Worm (Caenorhabditis elegans): Measurements from ENCODE around the gene ZK792.12.

ZK792.12 gene

DNA sequence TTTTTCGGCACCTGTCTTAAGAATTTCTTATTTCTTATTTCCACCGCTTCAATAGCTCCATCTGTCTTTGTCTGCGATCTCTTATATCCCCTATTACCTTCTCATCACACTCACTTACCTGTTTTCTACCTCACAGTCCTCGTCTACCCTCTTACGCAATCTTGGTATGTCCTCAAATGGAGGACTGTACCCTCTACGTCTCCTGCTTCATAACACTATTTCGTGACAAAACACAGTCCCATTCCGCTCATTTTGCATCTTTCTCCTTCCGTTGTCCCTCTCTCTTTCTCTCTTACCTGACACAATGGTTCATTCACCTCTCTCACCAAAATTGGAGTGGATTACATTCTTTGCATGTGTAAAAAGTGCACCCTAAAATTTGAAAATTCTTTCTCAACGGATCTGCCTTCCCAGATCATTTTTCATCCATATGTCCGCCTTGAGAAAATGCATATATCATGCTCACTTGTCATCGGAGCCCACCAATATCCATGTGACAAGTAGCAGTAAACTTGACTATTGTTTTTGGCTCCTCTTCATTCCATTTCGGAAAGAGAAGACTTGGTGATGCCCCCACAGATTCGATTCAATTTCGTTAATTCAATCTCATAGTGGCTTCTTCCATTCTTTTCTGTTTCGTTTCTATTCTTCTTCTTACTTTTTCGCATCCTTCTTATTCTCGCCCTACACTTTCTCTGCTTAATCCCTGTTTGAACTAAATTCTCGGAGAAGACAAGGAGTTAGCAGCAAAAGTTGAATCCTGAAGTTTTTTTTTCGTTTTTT is 23.7 kb downstream of the ZK792.12 start:
- no peak for TF ChIP-seq nhr-10 (tag; optimal IDR thresholded peaks at IDR 0.05)
- TF ChIP-seq unc-55 (GFP tag; optimal IDR thresholded peaks at IDR 0.05), result peak; percentile 33
- no peak for TF ChIP-seq lin-13 (GFP tag; optimal IDR thresholded peaks at IDR 0.05)
- TF ChIP-seq F13H6.1 (tag; optimal IDR thresholded peaks at IDR 0.05), result no peak
- TF ChIP-seq nhr-129 (tag; optimal IDR thresholded peaks at IDR 0.05), result peak; percentile 24
- TF ChIP-seq zag-1 (tag; optimal IDR thresholded peaks at IDR 0.05), result peak; percentile 18
- no peak for TF ChIP-seq sma-9 (GFP tag; optimal IDR thresholded peaks at IDR 0.05)
- TF ChIP-seq sma-9 (tag; optimal IDR thresholded peaks at IDR 0.05), result no peak

DNA sequence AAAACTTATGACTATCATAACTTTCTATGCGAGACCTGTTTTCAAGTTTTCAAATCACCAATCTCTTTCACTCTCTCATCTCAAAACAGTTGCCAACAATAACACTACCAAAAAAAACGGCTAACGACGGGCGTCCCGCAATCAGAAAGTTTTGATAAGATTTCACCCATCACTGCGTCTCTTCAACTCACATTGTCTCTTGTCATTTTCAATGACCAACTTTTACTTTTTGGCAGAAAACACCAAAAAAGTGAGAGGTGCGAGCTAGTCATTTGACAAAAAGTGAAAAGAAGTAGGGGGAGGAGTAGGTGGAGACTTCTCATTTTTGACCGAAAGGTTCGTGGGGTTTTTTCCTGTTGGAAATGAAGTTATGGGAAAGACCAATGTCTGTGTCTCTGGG is 25.1 kb downstream of the ZK792.12 start:
- TF ChIP-seq nhr-237 (tag; optimal IDR thresholded peaks at IDR 0.05), result no peak
- TF ChIP-seq mbf-1 (tag; optimal IDR thresholded peaks at IDR 0.05), result no peak
- TF ChIP-seq Y55F3AM.14 (GFP tag; optimal IDR thresholded peaks at IDR 0.05), result no peak
- no peak for TF ChIP-seq elt-3 (tag; optimal IDR thresholded peaks at IDR 0.05)
- no peak for TF ChIP-seq ztf-1 (GFP tag; conservative IDR thresholded peaks at IDR 0.05)
- no peak for TF ChIP-seq nhr-129 (tag; optimal IDR thresholded peaks at IDR 0.05)
- TF ChIP-seq blmp-1 (tag; optimal IDR thresholded peaks at IDR 0.05; ENCODE audit: insufficient read depth), result peak; percentile 97
- TF ChIP-seq mab-5 (tag; optimal IDR thresholded peaks at IDR 0.05), result no peak

DNA sequence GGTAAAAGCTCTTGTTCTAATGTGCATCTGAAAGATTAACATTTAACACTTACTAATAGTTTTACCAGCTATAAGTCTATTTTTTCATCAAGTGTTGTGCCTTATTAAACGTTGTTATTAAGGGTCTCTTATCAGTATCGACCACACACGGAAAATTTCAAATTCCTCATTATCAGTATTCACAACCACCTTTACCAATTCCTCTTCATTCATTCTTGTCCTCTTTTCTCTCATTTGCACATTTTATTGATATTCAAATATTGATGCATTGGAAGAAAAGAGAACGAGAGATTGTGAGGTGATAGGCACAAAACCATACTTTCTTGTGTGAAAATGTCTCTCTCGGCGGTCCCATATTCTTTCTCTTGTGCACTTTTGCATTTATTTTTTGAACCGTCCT is 28.3 kb downstream of the ZK792.12 start:
- TF ChIP-seq ZK546.5 (tag; optimal IDR thresholded peaks at IDR 0.05) (no peak), fos-1 (tag; optimal IDR thresholded peaks at IDR 0.05) (peak; percentile 75), crh-2 (tag; optimal IDR thresholded peaks at IDR 0.05) (peak; percentile 2)

DNA sequence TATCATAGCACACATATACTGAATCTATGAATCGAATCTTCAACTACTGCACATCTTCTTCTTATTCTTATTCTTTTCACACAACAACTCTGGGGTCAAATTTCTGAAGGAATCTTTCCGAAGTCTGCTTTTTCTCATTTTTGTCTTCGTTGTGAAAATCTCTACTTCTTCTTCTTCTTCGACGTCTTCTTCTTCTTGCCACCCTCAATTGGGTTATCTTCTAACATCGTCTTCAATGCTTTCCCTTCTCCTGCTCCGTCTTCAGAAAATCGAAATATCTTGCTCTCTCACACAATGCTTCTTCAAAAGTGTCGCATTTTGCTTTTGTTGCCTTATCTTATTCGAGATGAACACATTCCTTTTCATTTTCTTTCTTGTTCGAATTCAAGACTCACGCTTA is 29.7 kb downstream of the ZK792.12 start:
- TF ChIP-seq F13H6.1 (tag; optimal IDR thresholded peaks at IDR 0.05), result no peak
- no peak for TF ChIP-seq C34F6.9 (tag; optimal IDR thresholded peaks at IDR 0.05)
- TF ChIP-seq ztf-4 (tag; optimal IDR thresholded peaks at IDR 0.05), result no peak
- no peak for TF ChIP-seq ama-1 (optimal IDR thresholded peaks at IDR 0.05)
- no peak for TF ChIP-seq R02D3.7 (tag; optimal IDR thresholded peaks at IDR 0.05)
- TF ChIP-seq lin-11 (tag; optimal IDR thresholded peaks at IDR 0.05), result no peak
- TF ChIP-seq lin-13 (GFP tag; optimal IDR thresholded peaks at IDR 0.05), result no peak
- no peak for TF ChIP-seq nhr-77 (tag; optimal IDR thresholded peaks at IDR 0.05)

DNA sequence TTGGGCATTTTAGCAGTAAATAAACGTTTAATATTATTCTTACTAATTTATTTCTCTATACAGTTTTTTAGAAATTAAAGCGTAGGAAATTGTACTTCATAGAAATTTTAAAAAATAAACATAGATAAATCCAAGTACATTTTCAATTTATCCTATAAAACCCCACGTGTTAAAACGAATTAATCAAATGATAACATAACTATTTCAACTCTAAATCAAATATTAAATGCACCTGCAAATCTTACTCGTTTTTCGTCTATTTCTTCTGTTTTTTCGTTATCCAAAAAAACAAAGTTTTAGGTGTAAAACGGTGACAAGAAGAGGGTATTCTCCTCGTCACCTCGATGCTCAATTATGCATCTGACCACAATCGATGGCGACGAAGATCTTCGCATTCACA is 41.4 kb downstream of the ZK792.12 start, which contains the start of gene K01A6.6:
K01A6.6 (plus strand) TSS at position 301 of the 400 bp plus-strand sequence.
- TF ChIP-seq lin-11 (tag; optimal IDR thresholded peaks at IDR 0.05) (no peak), unc-39 (tag; optimal IDR thresholded peaks at IDR 0.05) (no peak), nhr-129 (tag; optimal IDR thresholded peaks at IDR 0.05) (no peak), fos-1 (tag; optimal IDR thresholded peaks at IDR 0.05) (no peak), F13H6.1 (tag; optimal IDR thresholded peaks at IDR 0.05) (no peak), aly-2 (tag; optimal IDR thresholded peaks at IDR 0.05) (no peak), nhr-11 (tag; optimal IDR thresholded peaks at IDR 0.05) (no peak), Y55F3AM.14 (GFP tag; optimal IDR thresholded peaks at IDR 0.05) (no peak), C34F6.9 (tag; optimal IDR thresholded peaks at IDR 0.05) (no peak), nhr-21 (tag; optimal IDR thresholded peaks at IDR 0.05) (no peak), ceh-16 (tag; optimal IDR thresholded peaks at IDR 0.05) (no peak)

DNA sequence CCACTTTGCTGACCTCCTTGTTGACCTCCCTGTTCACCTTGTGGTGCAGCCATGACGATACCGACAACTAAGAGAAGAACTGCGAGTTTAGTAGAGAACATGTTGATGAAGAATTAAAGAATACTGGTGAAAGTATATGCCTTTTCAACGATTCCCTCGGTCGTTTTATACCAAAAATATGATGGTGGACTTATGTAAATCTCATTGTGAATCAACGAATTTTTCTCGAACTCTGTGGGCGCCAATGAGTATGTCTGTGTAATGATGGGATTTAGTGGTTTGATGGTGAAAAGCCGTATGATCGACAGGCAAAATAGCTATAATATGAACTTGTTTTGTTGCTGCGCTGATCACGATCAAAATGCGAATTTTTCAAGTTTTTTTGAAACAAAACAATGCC is 43.7 kb downstream of the ZK792.12 start, which contains the start of gene K01A6.8:
K01A6.8 (minus strand) TSS at position 101 of the 400 bp plus-strand sequence.
- TF ChIP-seq unc-55 (GFP tag; optimal IDR thresholded peaks at IDR 0.05), result no peak
- TF ChIP-seq nhr-129 (tag; optimal IDR thresholded peaks at IDR 0.05), result no peak
- TF ChIP-seq nhr-77 (tag; optimal IDR thresholded peaks at IDR 0.05), result no peak
- TF ChIP-seq nhr-10 (tag; optimal IDR thresholded peaks at IDR 0.05), result no peak
- TF ChIP-seq F13H6.1 (tag; optimal IDR thresholded peaks at IDR 0.05), result no peak
- TF ChIP-seq snpc-4 (tag; optimal IDR thresholded peaks at IDR 0.05), result no peak
- TF ChIP-seq sem-4 (tag; optimal IDR thresholded peaks at IDR 0.05), result no peak
- no peak for TF ChIP-seq egl-27 (tag; optimal IDR thresholded peaks at IDR 0.05)
- no peak for TF ChIP-seq ztf-4 (tag; optimal IDR thresholded peaks at IDR 0.05)
- TF ChIP-seq skn-1 (tag; optimal IDR thresholded peaks at IDR 0.05), result no peak
- TF ChIP-seq lin-13 (GFP tag; optimal IDR thresholded peaks at IDR 0.05), result no peak
- TF ChIP-seq ZK546.5 (tag; optimal IDR thresholded peaks at IDR 0.05), result no peak
- TF ChIP-seq ceh-16 (tag; optimal IDR thresholded peaks at IDR 0.05), result no peak
- no peak for TF ChIP-seq R02D3.7 (tag; optimal IDR thresholded peaks at IDR 0.05)
- TF ChIP-seq nhr-11 (tag; optimal IDR thresholded peaks at IDR 0.05), result no peak
